Fruit fly (Drosophila melanogaster) whole organism, embryonic: Measurements from ENCODE around the gene Ndae1.
A peak's percentile ranks its signal among the peaks of the same experiment; 100 is the strongest.

Source experiments
- Abd-B ChIP-seq: fragments of 200-800 bp; sonication (Bioruptor generic); optimal IDR thresholded peaks from 2 replicates; lab custom pipeline; 2018; ENCODE audit warnings: missing biosample characterization, mild to moderate bottlenecking, missing genetic modification characterization, moderate library complexity
- B-H1 ChIP-seq: fragments of 200-800 bp; sonication (Bioruptor generic); IDR thresholded peaks from 3 replicates; pipeline ENCODE4 v1.3.6; 2022; ENCODE audit warnings: missing biosample characterization, missing genetic modification characterization
- CG10321 ChIP-seq: fragments of 200-800 bp; sonication (Bioruptor generic); IDR thresholded peaks from 2 replicates; pipeline ENCODE4 v1.3.6; 2022; ENCODE audit warnings: missing biosample characterization, missing genetic modification characterization
- CG15073 ChIP-seq: fragments of 200-800 bp; sonication (Bioruptor generic); optimal IDR thresholded peaks from 2 replicates; lab custom pipeline; 2016; ENCODE audit warnings: missing biosample characterization, missing genetic modification characterization
- CG15514 ChIP-seq: fragments of 200-800 bp; sonication (Bioruptor generic); optimal IDR thresholded peaks from 3 replicates; lab custom pipeline; 2017; ENCODE audit warnings: missing biosample characterization, missing genetic modification characterization, mild to moderate bottlenecking, moderate library complexity, missing genetic modification reagents
- CG15601 ChIP-seq: fragments of 200-800 bp; sonication (Bioruptor generic); optimal IDR thresholded peaks from 3 replicates; lab custom pipeline; 2019; ENCODE audit warnings: missing biosample characterization, mild to moderate bottlenecking, missing genetic modification characterization, moderate library complexity
- CG1602 ChIP-seq: fragments of 200-800 bp; sonication (Bioruptor generic); optimal IDR thresholded peaks from 3 replicates; lab custom pipeline; 2016; ENCODE audit warnings: missing biosample characterization, missing genetic modification characterization
- CG30020 ChIP-seq: fragments of 200-800 bp; optimal IDR thresholded peaks from 2 replicates; lab custom pipeline; 2019; ENCODE audit warnings: missing biosample characterization, mild to moderate bottlenecking, missing genetic modification characterization, moderate library complexity
- CG4328 ChIP-seq: fragments of 200-800 bp; sonication (Bioruptor generic); optimal IDR thresholded peaks from 3 replicates; lab custom pipeline; 2017; ENCODE audit warnings: missing biosample characterization, missing genetic modification reagents, missing genetic modification characterization
- CG4360 ChIP-seq: fragments of 200-800 bp; sonication (Bioruptor generic); IDR thresholded peaks from 2 replicates; pipeline ENCODE4 v1.3.6; 2022; ENCODE audit warnings: missing biosample characterization, missing genetic modification characterization
- CG8290 ChIP-seq, 3 experiments: fragments of 200-800 bp; sonication (Bioruptor generic); optimal IDR thresholded peaks; 2 replicates each; lab custom pipeline; 2016 to 2019; ENCODE audit warnings: missing biosample characterization in 3 of 3, missing genetic modification characterization in 3 of 3, mild to moderate bottlenecking in 2 of 3, moderate library complexity in 1 of 3
- CG8359 ChIP-seq: fragments of 200-800 bp; sonication (Bioruptor generic); optimal IDR thresholded peaks from 2 replicates; lab custom pipeline; 2017; ENCODE audit warnings: missing biosample characterization, mild to moderate bottlenecking, missing genetic modification characterization, borderline replicate concordance
- CG9797 ChIP-seq: fragments of 200-800 bp; sonication (Bioruptor generic); optimal IDR thresholded peaks from 3 replicates; lab custom pipeline; 2018; ENCODE audit warnings: missing biosample characterization, mild to moderate bottlenecking, missing genetic modification characterization
- CG9876 ChIP-seq: fragments of 200-800 bp; sonication (Bioruptor generic); optimal IDR thresholded peaks from 2 replicates; lab custom pipeline; 2016; ENCODE audit warnings: missing biosample characterization, missing genetic modification characterization
- D19A ChIP-seq: fragments of 200-800 bp; optimal IDR thresholded peaks from 3 replicates; lab custom pipeline; 2019; ENCODE audit warnings: missing biosample characterization, mild to moderate bottlenecking, missing genetic modification characterization, moderate library complexity
- Deaf1 ChIP-seq: fragments of 200-800 bp; optimal IDR thresholded peaks from 3 replicates; lab custom pipeline; 2019; ENCODE audit warnings: missing biosample characterization, mild to moderate bottlenecking, missing genetic modification characterization, moderate library complexity
- Dfd ChIP-seq, 2 experiments: fragments of >200 bp; optimal IDR thresholded peaks; 2 replicates each; lab custom pipeline; 2017; ENCODE audit warnings: missing biosample characterization in 2 of 2, missing genetic modification characterization in 2 of 2
- HLH3B ChIP-seq: fragments of 200-800 bp; sonication (Bioruptor generic); IDR thresholded peaks from 2 replicates; pipeline ENCODE4 v1.3.6; 2022; ENCODE audit warnings: missing biosample characterization, missing genetic modification characterization
- Hmx ChIP-seq: fragments of 200-800 bp; sonication (Bioruptor generic); optimal IDR thresholded peaks from 2 replicates; lab custom pipeline; 2016; ENCODE audit warnings: missing biosample characterization, missing genetic modification characterization
- MBD-R2 ChIP-seq: fragments of 200-800 bp; sonication (Bioruptor generic); IDR thresholded peaks from 2 replicates; pipeline ENCODE4 v1.3.6; 2022; ENCODE audit warnings: missing biosample characterization, missing genetic modification characterization
- Six4 ChIP-seq: fragments of 200-800 bp; sonication (Bioruptor generic); optimal IDR thresholded peaks from 2 replicates; lab custom pipeline; 2016; ENCODE audit warnings: missing biosample characterization, missing genetic modification characterization
- Taf1 ChIP-seq: fragments of 200-800 bp; sonication (Bioruptor generic); IDR thresholded peaks from 2 replicates; pipeline ENCODE4 v1.3.6; 2022; ENCODE audit warnings: missing biosample characterization, missing genetic modification characterization
- Vsx1 ChIP-seq: fragments of 200-800 bp; sonication (Bioruptor generic); optimal IDR thresholded peaks from 2 replicates; lab custom pipeline; 2017; ENCODE audit warnings: missing biosample characterization, mild to moderate bottlenecking, missing genetic modification characterization, missing genetic modification reagents
- ac ChIP-seq: fragments of 200-800 bp; sonication (Bioruptor generic); optimal IDR thresholded peaks from 3 replicates; lab custom pipeline; 2017; ENCODE audit warnings: missing biosample characterization, mild to moderate bottlenecking, missing genetic modification characterization
- ara ChIP-seq: fragments of 200-800 bp; sonication (Bioruptor generic); IDR thresholded peaks from 2 replicates; pipeline ENCODE4 v1.3.6; 2022; ENCODE audit warnings: missing biosample characterization, missing genetic modification characterization
- ash1 ChIP-seq: fragments of 200-800 bp; sonication (Bioruptor generic); optimal IDR thresholded peaks from 2 replicates; lab custom pipeline; 2018; ENCODE audit warnings: missing biosample characterization, mild to moderate bottlenecking, missing genetic modification characterization
- bab2 ChIP-seq: fragments of 200-800 bp; sonication (Bioruptor generic); optimal IDR thresholded peaks from 2 replicates; lab custom pipeline; 2016; ENCODE audit warnings: missing biosample characterization, missing genetic modification characterization
- bbx ChIP-seq: fragments of 200-800 bp; sonication (Bioruptor generic); IDR thresholded peaks from 2 replicates; pipeline ENCODE4 v1.3.6; 2022; ENCODE audit warnings: missing biosample characterization, missing genetic modification characterization; ENCODE audit not compliant: partially characterized antibody
- chif ChIP-seq, 2 experiments: fragments of 200-800 bp; sonication (Bioruptor generic); optimal IDR thresholded peaks; 3 replicates each; lab custom pipeline; 2016; ENCODE audit warnings: missing biosample characterization in 2 of 2, missing genetic modification characterization in 2 of 2
- chm ChIP-seq: fragments of 200-800 bp; sonication (Bioruptor generic); IDR thresholded peaks from 2 replicates; pipeline ENCODE4 v1.3.6; 2022; ENCODE audit warnings: missing biosample characterization, missing genetic modification characterization
- da ChIP-seq: fragments of 200-800 bp; sonication (Bioruptor generic); optimal IDR thresholded peaks from 2 replicates; lab custom pipeline; 2016; ENCODE audit warnings: missing biosample characterization, missing genetic modification characterization
- dati ChIP-seq: fragments of 200-800 bp; sonication (Bioruptor generic); IDR thresholded peaks from 2 replicates; pipeline ENCODE4 v1.3.6; 2022; ENCODE audit warnings: missing biosample characterization, missing genetic modification characterization
- en ChIP-seq: fragments of 200-800 bp; sonication (Bioruptor generic); optimal IDR thresholded peaks from 2 replicates; lab custom pipeline; 2016; ENCODE audit warnings: missing biosample characterization, missing genetic modification characterization
- ewg ChIP-seq: fragments of 200-800 bp; sonication (Bioruptor generic); optimal IDR thresholded peaks from 3 replicates; lab custom pipeline; 2017; ENCODE audit warnings: mild to moderate bottlenecking, missing biosample characterization, missing genetic modification reagents, missing genetic modification characterization
- grau ChIP-seq: fragments of 200-800 bp; optimal IDR thresholded peaks from 3 replicates; lab custom pipeline; 2019; ENCODE audit warnings: missing biosample characterization, mild to moderate bottlenecking, missing genetic modification characterization, moderate library complexity
- gro ChIP-seq: fragments of 200-800 bp; sonication (Bioruptor generic); optimal IDR thresholded peaks from 2 replicates; lab custom pipeline; 2016; ENCODE audit warnings: missing biosample characterization, missing genetic modification characterization
- jigr1 ChIP-seq: fragments of 200-800 bp; sonication (Bioruptor generic); IDR thresholded peaks from 3 replicates; pipeline ENCODE4 v1.3.6; 2022; ENCODE audit warnings: missing biosample characterization, missing genetic modification characterization
- mirr ChIP-seq: fragments of 200-800 bp; sonication (Bioruptor generic); optimal IDR thresholded peaks from 3 replicates; lab custom pipeline; 2018; ENCODE audit warnings: missing biosample characterization, mild to moderate bottlenecking, missing genetic modification characterization
- otp ChIP-seq: fragments of 200-800 bp; sonication (Bioruptor generic); IDR thresholded peaks from 3 replicates; pipeline ENCODE4, ENCODE4 v1.3.6; 2022; ENCODE audit warnings: missing biosample characterization, missing genetic modification characterization
- p53 ChIP-seq: fragments of 200-800 bp; sonication (Bioruptor generic); optimal IDR thresholded peaks from 2 replicates; lab custom pipeline; 2016; ENCODE audit warnings: missing biosample characterization, missing genetic modification characterization
- run ChIP-seq: fragments of 200-800 bp; sonication (Bioruptor generic); optimal IDR thresholded peaks from 3 replicates; lab custom pipeline; 2018; ENCODE audit warnings: missing biosample characterization, mild to moderate bottlenecking, missing genetic modification characterization
- sc ChIP-seq, 3 experiments: fragments of >200 bp in 2 of 3; fragments of 200-800 bp in 1 of 3; sonication (Bioruptor generic) in 1 of 3; optimal IDR thresholded peaks; 2 replicates in 2 of 3; 3 replicates in 1 of 3; lab custom pipeline; 2017; ENCODE audit warnings: mild to moderate bottlenecking in 1 of 3, missing biosample characterization in 1 of 3, missing genetic modification characterization in 1 of 3, missing genetic modification reagents in 1 of 3
- sd ChIP-seq: fragments of 200-800 bp; sonication (Bioruptor generic); optimal IDR thresholded peaks from 3 replicates; lab custom pipeline; 2018; ENCODE audit warnings: missing biosample characterization, mild to moderate bottlenecking, missing genetic modification characterization, moderate library complexity
- sisA ChIP-seq: fragments of 200-800 bp; sonication (Bioruptor generic); IDR thresholded peaks from 2 replicates; pipeline ENCODE4 v1.3.6; 2022; ENCODE audit warnings: missing biosample characterization, missing genetic modification characterization
- tx ChIP-seq: fragments of 200-800 bp; sonication (Bioruptor generic); optimal IDR thresholded peaks from 2 replicates; lab custom pipeline; 2016; ENCODE audit warnings: missing biosample characterization, missing genetic modification characterization
- unc-4 ChIP-seq: fragments of 200-800 bp; sonication (Bioruptor generic); IDR thresholded peaks from 2 replicates; pipeline ENCODE4 v1.3.6; 2022; ENCODE audit warnings: missing biosample characterization, missing genetic modification characterization; ENCODE audit not compliant: partially characterized antibody
- zen2 ChIP-seq: fragments of 200-800 bp; sonication (Bioruptor generic); IDR thresholded peaks from 3 replicates; pipeline ENCODE4 v1.3.6; 2022; ENCODE audit warnings: missing biosample characterization, missing genetic modification characterization; ENCODE audit not compliant: partially characterized antibody
- zf30C ChIP-seq: fragments of 200-800 bp; sonication (Bioruptor generic); optimal IDR thresholded peaks from 3 replicates; lab custom pipeline; 2018; ENCODE audit warnings: missing biosample characterization, mild to moderate bottlenecking, missing genetic modification characterization

Ndae1 gene

DNA sequence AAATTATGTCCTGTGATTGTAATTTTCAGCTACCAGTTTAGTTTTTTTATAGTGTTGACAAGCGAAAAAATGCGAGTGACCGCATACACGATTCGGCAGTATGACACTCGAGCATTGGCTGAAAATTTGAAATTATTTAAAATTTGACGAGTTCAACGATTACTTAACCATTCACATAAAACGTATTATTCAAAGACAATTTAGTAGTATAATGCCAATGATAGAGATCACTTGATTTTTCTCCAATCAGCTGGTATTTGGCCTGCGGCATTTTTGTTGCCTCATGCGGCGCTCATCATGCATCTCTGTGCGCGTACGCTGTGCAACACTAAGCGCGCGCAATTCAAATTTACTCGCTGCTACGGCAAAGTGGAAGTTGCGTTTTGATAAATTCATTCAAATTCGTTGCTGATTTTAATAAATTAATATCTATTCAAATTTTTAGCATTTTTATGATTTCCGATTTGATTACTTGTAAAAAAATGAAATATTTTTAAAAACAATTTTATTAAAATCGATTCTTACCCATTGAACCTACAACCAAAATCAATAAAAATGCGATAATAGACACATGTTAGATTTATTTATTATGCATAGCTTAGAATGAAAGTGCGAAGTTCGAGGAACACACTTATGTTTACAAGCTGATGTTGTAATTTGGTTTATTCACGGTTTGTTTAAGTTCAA is 54.6 kb downstream of the Ndae1 start, which contains the start of gene CG4497 (continued):
- peak; percentile 62 for TF ChIP-seq Vsx1
- TF ChIP-seq otp (GFP tag; lab: Robert Waterston, UW): peak; percentile 88
- TF ChIP-seq ewg: peak; percentile 89
- peak; percentile 57; the same call in 1 of the 2 replicates for TF ChIP-seq CG10321
- TF ChIP-seq D19A (tag; lab: Kevin White, UChicago): peak; percentile 70
- TF ChIP-seq ara (GFP tag; lab: Robert Waterston, UW): peak; percentile 91
- peak; percentile 98 for TF ChIP-seq sisA (GFP tag; lab: Robert Waterston, UW)
- TF ChIP-seq CG4360 (GFP tag; lab: Robert Waterston, UW): peak; percentile 36; the same call in 1 of the 2 replicates
- TF ChIP-seq chif (GFP tag; optimal IDR thresholded peaks at IDR 0.05; lab: Kevin White, UChicago): peak; percentile 94 to 95
- peak; percentile 86 for TF ChIP-seq en
- TF ChIP-seq HLH3B (GFP tag; lab: Robert Waterston, UW): peak; percentile 94
- 0 out of 2 replicates have a peak, but pooled peaks have one; percentile 44 for TF ChIP-seq bbx (GFP tag; lab: Robert Waterston, UW)
- TF ChIP-seq MBD-R2 (GFP tag; lab: Robert Waterston, UW): peak; percentile 93
- TF ChIP-seq sd: peak; percentile 76
- peak; percentile 57 for TF ChIP-seq Deaf1
- TF ChIP-seq mirr: peak; percentile 78
- TF ChIP-seq ac (GFP tag; lab: Kevin White, UChicago): no peak
- TF ChIP-seq unc-4: peak; percentile 54
- peak; percentile 81 for TF ChIP-seq CG4328 (GFP tag; lab: Kevin White, UChicago)
- no peak for TF ChIP-seq sc (optimal IDR thresholded peaks at IDR 0.05; lab: Kevin White, UChicago)
- peak; percentile 73 for TF ChIP-seq sc (GFP tag; optimal IDR thresholded peaks at IDR 0.05; lab: Kevin White, UChicago)
- TF ChIP-seq ash1: no peak
- TF ChIP-seq dati: peak; percentile 55; the same call in 1 of the 2 replicates
- peak; percentile 93 for TF ChIP-seq CG1602 (GFP tag; lab: Kevin White, UChicago)
- peak; percentile 91 for TF ChIP-seq jigr1
- TF ChIP-seq p53: peak; percentile 88
- TF ChIP-seq CG30020 (tag; lab: Kevin White, UChicago): peak; percentile 68
- peak; percentile 86 for TF ChIP-seq CG15601 (tag; lab: Kevin White, UChicago)
- peak; percentile 86 for TF ChIP-seq Six4 (GFP tag; lab: Kevin White, UChicago)
- TF ChIP-seq tx (GFP tag; lab: Kevin White, UChicago): peak; percentile 95
- no peak for TF ChIP-seq zf30C
- TF ChIP-seq Hmx: peak; percentile 81
- peak; percentile 95 for TF ChIP-seq bab2 (GFP tag; lab: Kevin White, UChicago)
- TF ChIP-seq CG15073 (GFP tag; lab: Kevin White, UChicago): peak; percentile 34
- peak; percentile 95 for TF ChIP-seq Abd-B (GFP tag; lab: Kevin White, UChicago)
- TF ChIP-seq CG8290 (GFP tag; optimal IDR thresholded peaks at IDR 0.05; lab: Kevin White, UChicago): peak; percentile 74
- peak; percentile 52 to 90 for TF ChIP-seq CG8290 (tag; optimal IDR thresholded peaks at IDR 0.05; lab: Kevin White, UChicago)
- peak; percentile 80 for TF ChIP-seq CG15514 (GFP tag; lab: Kevin White, UChicago)
- TF ChIP-seq CG9876 (GFP tag; lab: Kevin White, UChicago): peak; percentile 98
- TF ChIP-seq gro (GFP tag; lab: Kevin White, UChicago): peak; percentile 92
- TF ChIP-seq Taf1 (GFP tag; lab: Robert Waterston, UW): peak; percentile 83
- TF ChIP-seq B-H1 (GFP tag; lab: Robert Waterston, UW): peak; percentile 89
- TF ChIP-seq CG9797 (GFP tag; lab: Kevin White, UChicago): peak; percentile 52
- no peak for TF ChIP-seq zen2 (GFP tag; lab: Robert Waterston, UW)
- no peak for TF ChIP-seq chm
- TF ChIP-seq run (tag; lab: Kevin White, UChicago): peak; percentile 25
- peak; percentile 35 for TF ChIP-seq CG8359 (GFP tag; lab: Kevin White, UChicago)
- TF ChIP-seq Dfd (GFP tag; optimal IDR thresholded peaks at IDR 0.05; lab: Kevin White, UChicago): peak in 1 of 2 experiments; percentile 66
- peak; percentile 91 for TF ChIP-seq da (GFP tag; lab: Kevin White, UChicago)
- TF ChIP-seq grau (tag; lab: Kevin White, UChicago): peak; percentile 89
